Fruit fly (Drosophila melanogaster) ovary, adult (tissue): ENCODE data around the gene Kap-alpha1.

Experiments
- CG17801 ChIP-seq: fragments of 200-800 bp; optimal IDR thresholded peaks from 2 replicates; lab custom pipeline; 2019; ENCODE audit warnings: missing biosample characterization, mild to moderate bottlenecking, missing genetic modification characterization, moderate library complexity; ENCODE audit not compliant: partially characterized antibody

The Kap-alpha1 gene

DNA sequence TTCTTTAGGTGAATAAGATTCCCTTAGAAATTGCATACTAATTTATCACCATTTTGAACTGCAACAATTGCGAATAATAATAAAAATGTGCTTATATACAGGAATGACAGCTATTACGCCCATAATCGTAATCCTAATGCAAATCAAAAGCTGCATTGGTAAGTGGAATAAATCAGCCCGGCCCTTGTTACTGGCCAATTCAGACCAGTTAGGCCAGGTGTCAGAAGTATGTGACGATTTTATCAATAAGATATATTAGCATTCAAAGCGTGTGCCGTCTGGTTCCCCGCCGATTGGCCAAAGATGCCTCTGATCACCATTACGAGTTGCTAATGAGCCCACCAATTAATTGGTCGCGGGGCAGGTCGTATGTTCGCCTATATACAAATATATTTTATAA lies 5.5 kb downstream of the Kap-alpha1 start:
- TF ChIP-seq CG17801 (GFP tag; lab: Kevin White, UChicago): no peak

- no peak for TF ChIP-seq CG17801 (GFP tag; lab: Kevin White, UChicago)
Observed at dm6 chr3L:19813075-19813903, 6.3 kb downstream of the Kap-alpha1 start, which contains the start of gene Cyp305a1. Gene Cyp305a1 (minus strand): TSS chr3L:19813339.

- TF ChIP-seq CG17801 (GFP tag; lab: Kevin White, UChicago): peak; percentile 40
Observed at dm6 chr3L:19815472-19816150, 8.6 kb downstream of the Kap-alpha1 start, which contains the start of gene cyc. Gene cyc (minus strand): TSS chr3L:19815938.

dm6 chr3L:19817807-19818531 lies 10.9 kb downstream of the Kap-alpha1 start, which contains the start of the genes Fibp and Deaf1:
Gene Fibp (minus strand): TSS chr3L:19817967.
Gene Deaf1 (plus strand): TSS chr3L:19818174.
- TF ChIP-seq CG17801 (GFP tag; lab: Kevin White, UChicago): peak; percentile 66

dm6 chr3L:19818701-19819100 lies 11.7 kb downstream of the Kap-alpha1 start:
- no peak for TF ChIP-seq CG17801 (GFP tag; lab: Kevin White, UChicago)

DNA sequence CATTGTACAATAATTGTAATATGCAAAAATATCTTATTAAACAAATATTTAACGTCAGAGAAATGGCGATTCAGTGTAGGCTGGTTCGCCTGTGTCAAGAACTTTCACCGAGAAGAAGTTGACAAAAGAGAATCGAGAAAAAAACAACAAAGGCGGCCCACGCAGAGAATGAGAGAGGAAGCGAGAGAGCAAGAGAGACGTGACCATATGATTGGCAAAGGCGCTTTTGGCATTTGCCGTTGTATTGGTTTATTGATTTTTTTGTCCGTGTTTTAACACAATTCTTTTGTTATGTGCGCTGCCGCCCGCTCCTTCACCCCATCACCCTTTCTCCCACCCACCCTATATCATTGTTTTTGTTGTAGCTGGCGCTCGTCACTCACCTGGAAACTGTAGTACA lies 26.2 kb downstream of the Kap-alpha1 start:
- no peak for TF ChIP-seq CG17801 (GFP tag; lab: Kevin White, UChicago)

dm6 chr3L:19834143-19834794 lies 27.2 kb downstream of the Kap-alpha1 start, which contains the start of the genes trc and CG32221:
Gene trc (minus strand): TSS chr3L:19834304.
Gene CG32221 (plus strand): TSS chr3L:19834670.
- TF ChIP-seq CG17801 (GFP tag; lab: Kevin White, UChicago): peak; percentile 53

DNA sequence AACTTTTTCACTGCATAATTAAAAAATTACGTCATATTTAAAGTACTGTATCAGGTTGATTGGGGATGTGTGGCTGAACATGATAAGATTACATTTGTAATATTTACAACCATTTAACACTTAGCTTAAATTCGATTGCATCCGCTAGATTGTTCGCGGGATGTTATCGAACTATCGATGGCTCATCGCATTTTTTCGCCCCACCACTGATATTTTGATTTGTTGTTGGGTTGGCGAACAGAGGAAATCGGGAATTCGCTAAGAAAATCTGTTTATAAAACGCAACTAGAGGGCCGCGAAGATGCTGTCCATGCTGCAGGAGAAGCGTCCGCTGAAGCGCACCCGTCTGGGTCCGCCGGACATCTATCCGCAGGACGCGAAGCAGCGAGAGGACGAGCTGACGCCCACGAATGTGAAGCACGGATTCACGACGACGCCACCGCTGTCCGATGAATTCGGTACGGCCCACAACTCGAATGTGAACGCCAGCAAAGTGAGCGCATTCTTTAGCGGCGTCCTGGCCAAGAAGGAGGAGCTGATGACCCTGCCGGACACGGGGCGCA lies 29.4 kb downstream of the Kap-alpha1 start, which contains the start of gene kto:
kto (plus strand) TSS at position 240 of the 563 bp plus-strand sequence.
- peak; percentile 7 for TF ChIP-seq CG17801 (GFP tag; lab: Kevin White, UChicago)

dm6 chr3L:19844507-19844906 lies 37.5 kb downstream of the Kap-alpha1 start:
- TF ChIP-seq CG17801 (GFP tag; lab: Kevin White, UChicago): no peak

DNA sequence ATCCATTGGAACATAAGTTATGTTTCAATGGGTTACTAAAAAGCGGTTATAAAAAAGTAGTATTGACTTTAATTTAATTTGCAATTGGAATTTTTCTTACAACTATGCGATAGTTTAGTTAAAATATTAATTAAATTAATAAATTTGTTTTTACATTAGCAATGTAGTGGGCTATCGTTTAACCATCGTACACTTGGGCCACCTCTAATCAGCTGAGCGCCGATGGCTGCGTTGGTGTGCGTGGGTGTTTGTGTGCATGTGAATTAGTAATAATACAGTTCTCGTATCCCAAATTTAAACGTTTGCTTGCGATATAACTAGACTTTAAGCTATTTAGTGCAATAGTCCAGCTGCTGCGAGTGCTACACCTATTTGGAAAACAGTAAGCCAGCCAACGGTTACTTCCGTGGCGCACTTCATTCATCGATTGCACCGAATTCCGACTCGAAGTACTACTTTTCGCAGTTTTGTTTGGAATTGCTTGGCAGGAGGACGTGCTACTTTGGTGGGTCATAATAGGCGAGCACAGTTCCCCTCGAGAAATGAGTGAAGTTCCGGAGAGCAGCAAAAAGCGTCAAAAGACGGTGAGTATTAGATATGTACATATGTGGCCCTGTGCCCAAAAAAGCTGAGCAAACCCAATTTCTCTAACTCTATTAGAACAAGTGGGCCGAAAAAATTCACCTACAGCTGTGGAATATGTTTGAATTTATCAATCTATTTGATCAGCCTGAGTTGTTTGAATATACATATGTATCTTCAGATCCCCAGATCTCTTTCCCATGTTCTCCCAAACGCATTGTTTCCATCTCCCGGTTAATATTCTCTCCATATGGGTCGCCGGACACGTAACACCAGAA lies 38.2 kb downstream of the Kap-alpha1 start, which contains the start of gene Papss:
Papss (plus strand) TSS at position 247 of the 860 bp plus-strand sequence.
- peak; percentile 41 for TF ChIP-seq CG17801 (GFP tag; lab: Kevin White, UChicago)

DNA sequence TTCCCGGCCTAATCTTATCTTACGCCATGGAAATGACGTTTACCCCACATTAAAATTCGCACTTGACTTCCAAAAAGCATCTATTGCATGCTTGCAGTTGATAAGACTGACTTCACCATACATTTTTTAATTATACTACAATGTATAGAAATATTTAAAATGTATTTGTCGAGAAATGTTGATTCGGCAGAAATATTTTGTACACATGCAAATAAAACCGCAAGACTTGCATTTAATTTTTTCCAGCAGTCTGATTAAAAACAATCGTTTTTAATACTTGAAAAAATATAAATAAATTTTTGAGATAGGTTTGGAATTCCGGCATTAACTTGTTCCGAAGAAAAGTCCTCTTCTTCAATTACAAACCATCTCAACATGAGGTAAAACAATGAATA lies 38.9 kb downstream of the Kap-alpha1 start:
- no peak for TF ChIP-seq CG17801 (GFP tag; lab: Kevin White, UChicago)

- TF ChIP-seq CG17801 (GFP tag; lab: Kevin White, UChicago): no peak
Observed at dm6 chr3L:19846960-19847359, 39.9 kb downstream of the Kap-alpha1 start.

- no peak for TF ChIP-seq CG17801 (GFP tag; lab: Kevin White, UChicago)
Observed at dm6 chr3L:19848080-19848479, 41.0 kb downstream of the Kap-alpha1 start.
